Worm (Caenorhabditis elegans) whole organism, early embryonic: Measurements from ENCODE around the gene gid-7.

Source experiments
- ama-1 ChIP-seq: fragments of 150-350 bp; optimal IDR thresholded peaks from 2 replicates; lab custom pipeline; 2014
- flt-1 ChIP-seq: fragments of 200-800 bp; sonication (Bioruptor generic); IDR thresholded peaks from 2 replicates; pipeline ENCODE4 v1.3.6; 2022; ENCODE audit warnings: missing genetic modification characterization, missing compliant biosample characterization

DNA sequence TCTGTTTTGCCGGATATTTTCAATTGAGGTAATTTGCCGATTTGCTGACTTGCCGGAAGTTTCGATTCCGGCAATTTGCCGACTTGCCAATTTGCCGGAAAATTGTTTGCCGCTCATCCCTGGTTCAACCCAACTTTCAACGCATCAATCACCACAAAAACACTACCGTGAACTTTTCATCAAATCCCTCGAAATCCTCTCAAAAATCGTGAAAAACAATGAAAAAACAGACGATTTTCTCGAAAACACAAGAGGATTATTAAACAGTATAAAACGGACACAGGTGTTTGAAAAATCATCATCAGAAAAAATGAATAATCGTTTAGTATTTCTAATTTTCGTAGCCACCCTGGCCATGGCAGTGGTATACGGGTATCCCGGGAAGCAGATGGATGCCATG is 10.0 kb upstream of the gid-7 start, which contains the start of gene Y39H10A.1:
- no peak for TF ChIP-seq ama-1 (lab: Kevin White, UChicago)
- no peak for TF ChIP-seq flt-1 (GFP tag; lab: Robert Waterston, UW)
